Fruit fly (Drosophila melanogaster): ENCODE measurements around the gene ato.

- TF ChIP-seq insv (optimal IDR thresholded peaks at IDR 0.05) = no peak
- TF ChIP-seq h (optimal IDR thresholded peaks at IDR 0.05) = no peak
- no peak for TF ChIP-seq psq (optimal IDR thresholded peaks at IDR 0.05)
- TF ChIP-seq ttk (optimal IDR thresholded peaks at IDR 0.05) = no peak
- no peak for TF ChIP-seq Sin3A (optimal IDR thresholded peaks at IDR 0.05)
Measured at dm6 chr3R:8290478-8290877, 12.6 kb downstream of the ato start, which contains the start of gene CG11672.

All from Kc167 (cell line).